Worm (Caenorhabditis elegans) whole organism, late embryonic: ENCODE measurements around the gene nspa-9.
A peak's percentile ranks its signal among the peaks of the same experiment; 100 is the strongest.

ENCODE experiments used
- F13H6.1 ChIP-seq: sonication (generic microtip); optimal IDR thresholded peaks from 2 replicates; lab custom pipeline; 2016; ENCODE audit warnings: missing genetic modification characterization, missing compliant biosample characterization
- K02D7.2 ChIP-seq: sonication (generic microtip); optimal IDR thresholded peaks from 2 replicates; lab custom pipeline; 2017; ENCODE audit warnings: mild to moderate bottlenecking, missing genetic modification characterization, missing compliant biosample characterization
- Y22D7AL.16 ChIP-seq: sonication (generic microtip); optimal IDR thresholded peaks from 2 replicates; lab custom pipeline; 2016; ENCODE audit warnings: missing genetic modification characterization, missing compliant biosample characterization
- ahr-1 ChIP-seq: sonication (generic microtip); optimal IDR thresholded peaks from 2 replicates; lab custom pipeline; 2016; ENCODE audit warnings: missing genetic modification characterization, missing compliant biosample characterization
- ama-1 ChIP-seq: fragments of 150-350 bp; optimal IDR thresholded peaks from 2 replicates; lab custom pipeline; 2014
- ceh-22 ChIP-seq: sonication (generic microtip); optimal IDR thresholded peaks from 2 replicates; lab custom pipeline; 2017; ENCODE audit warnings: missing biosample characterization, missing genetic modification characterization
- ceh-30 ChIP-seq: fragments of 150-350 bp; optimal IDR thresholded peaks from 2 replicates; lab custom pipeline; 2014; ENCODE audit warnings: missing biosample characterization, missing genetic modification characterization
- ceh-34 ChIP-seq: sonication (generic microtip); optimal IDR thresholded peaks from 2 replicates; lab custom pipeline; 2016; ENCODE audit warnings: mild to moderate bottlenecking, missing genetic modification characterization, missing compliant biosample characterization
- ceh-48 ChIP-seq: sonication (generic microtip); optimal IDR thresholded peaks from 2 replicates; lab custom pipeline; 2016; ENCODE audit warnings: missing genetic modification characterization, inconsistent platforms, missing compliant biosample characterization
- che-1 ChIP-seq: sonication (generic microtip); optimal IDR thresholded peaks from 2 replicates; lab custom pipeline; 2016; ENCODE audit warnings: mild to moderate bottlenecking, missing genetic modification characterization, missing compliant biosample characterization
- dmd-4 ChIP-seq: sonication (generic microtip); optimal IDR thresholded peaks from 2 replicates; lab custom pipeline; 2016; ENCODE audit warnings: borderline replicate concordance, missing genetic modification characterization, missing compliant biosample characterization
- elt-2 ChIP-seq: sonication (generic microtip); optimal IDR thresholded peaks from 2 replicates; lab custom pipeline; 2016; ENCODE audit warnings: missing genetic modification reagents, missing genetic modification characterization, missing compliant biosample characterization
- elt-4 ChIP-seq: sonication (generic microtip); optimal IDR thresholded peaks from 2 replicates; lab custom pipeline; 2016; ENCODE audit warnings: missing genetic modification characterization, missing compliant biosample characterization
- fkh-6 ChIP-seq: sonication (generic microtip); optimal IDR thresholded peaks from 2 replicates; lab custom pipeline; 2016; ENCODE audit warnings: missing genetic modification characterization, missing compliant biosample characterization
- hlh-13 ChIP-seq: fragments of 200-800 bp; sonication (Bioruptor generic); optimal IDR thresholded peaks from 2 replicates; lab custom pipeline; 2018; ENCODE audit warnings: mild to moderate bottlenecking, missing genetic modification characterization, missing compliant biosample characterization
- hlh-30 ChIP-seq: sonication (generic microtip); optimal IDR thresholded peaks from 2 replicates; lab custom pipeline; 2017; ENCODE audit warnings: antibody characterized with exemption, missing genetic modification characterization, missing compliant biosample characterization; ENCODE audit not compliant: insufficient read depth
- lim-6 ChIP-seq: sonication (generic microtip); optimal IDR thresholded peaks from 2 replicates; lab custom pipeline; 2016; ENCODE audit warnings: missing genetic modification characterization, missing compliant biosample characterization
- nfya-1 ChIP-seq: sonication (generic microtip); optimal IDR thresholded peaks from 2 replicates; lab custom pipeline; 2017; ENCODE audit warnings: missing genetic modification characterization, mild to moderate bottlenecking, missing compliant biosample characterization, antibody characterized with exemption, moderate library complexity
- nhr-11 ChIP-seq: fragments of 150-350 bp; optimal IDR thresholded peaks from 2 replicates; lab custom pipeline; 2014; ENCODE audit warnings: missing biosample characterization, missing genetic modification characterization
- odd-2 ChIP-seq: sonication (generic microtip); optimal IDR thresholded peaks from 2 replicates; lab custom pipeline; 2017; ENCODE audit warnings: antibody characterized with exemption, mild to moderate bottlenecking, missing genetic modification characterization, missing compliant biosample characterization
- ref-2 ChIP-seq: sonication (generic microtip); optimal IDR thresholded peaks from 2 replicates; lab custom pipeline; 2016; ENCODE audit warnings: missing genetic modification characterization, missing compliant biosample characterization
- sox-2 ChIP-seq: fragments of 200-800 bp; sonication (Bioruptor generic); IDR thresholded peaks from 2 replicates; pipeline ENCODE4 v1.3.6; 2022; ENCODE audit warnings: missing genetic modification reagents, missing genetic modification characterization, missing compliant biosample characterization
- ttx-3 ChIP-seq: sonication (generic microtip); optimal IDR thresholded peaks from 2 replicates; lab custom pipeline; 2016; ENCODE audit warnings: missing genetic modification reagents, missing genetic modification characterization, missing compliant biosample characterization
- unc-3 ChIP-seq, 2 experiments: fragments of 200-800 bp in 1 of 2; sonication (Bioruptor generic) in 1 of 2; sonication (generic microtip) in 1 of 2; conservative IDR thresholded peaks in 1 of 2; optimal IDR thresholded peaks in 1 of 2; 2 replicates each; pipeline versions ENCODE4 v1.3.6 to Lab custom; 2016 to 2022; ENCODE audit warnings: missing compliant biosample characterization in 2 of 2, missing genetic modification characterization in 2 of 2, missing genetic modification reagents in 1 of 2
- unc-55 ChIP-seq: sonication (generic microtip); optimal IDR thresholded peaks from 2 replicates; lab custom pipeline; 2017; ENCODE audit warnings: missing biosample characterization, missing genetic modification reagents, missing genetic modification characterization
- unc-86 ChIP-seq: sonication (generic microtip); optimal IDR thresholded peaks from 2 replicates; lab custom pipeline; 2016; ENCODE audit warnings: missing genetic modification characterization, missing compliant biosample characterization

The nspa-9 gene

DNA sequence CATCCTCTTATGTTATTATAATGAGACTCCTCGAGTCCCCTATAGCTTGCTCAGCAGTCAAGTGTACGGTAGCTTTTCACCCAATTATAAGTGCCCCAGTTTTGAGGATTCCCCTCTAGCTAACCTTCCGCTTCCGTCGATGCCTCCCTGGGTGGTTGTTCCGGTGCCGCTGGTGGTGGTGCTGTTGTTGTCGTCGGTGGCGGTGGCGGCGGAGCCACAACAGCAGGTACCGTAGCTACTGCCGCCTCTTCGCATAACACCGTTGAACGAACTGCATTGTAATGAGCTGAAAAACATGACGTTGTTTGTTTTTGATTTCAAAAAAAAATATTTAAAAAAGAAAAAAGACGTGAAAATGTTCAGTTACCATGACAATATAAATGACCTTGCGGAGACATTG is 27.6 kb downstream of the nspa-9 start:
- TF ChIP-seq ttx-3 (tag; lab: Kevin White, UChicago) (peak; percentile 69), ceh-22 (tag; lab: Kevin White, UChicago) (no peak), ref-2 (tag; lab: Kevin White, UChicago) (no peak)
- TF ChIP-seq, all 69 proteins: peak for 1

DNA sequence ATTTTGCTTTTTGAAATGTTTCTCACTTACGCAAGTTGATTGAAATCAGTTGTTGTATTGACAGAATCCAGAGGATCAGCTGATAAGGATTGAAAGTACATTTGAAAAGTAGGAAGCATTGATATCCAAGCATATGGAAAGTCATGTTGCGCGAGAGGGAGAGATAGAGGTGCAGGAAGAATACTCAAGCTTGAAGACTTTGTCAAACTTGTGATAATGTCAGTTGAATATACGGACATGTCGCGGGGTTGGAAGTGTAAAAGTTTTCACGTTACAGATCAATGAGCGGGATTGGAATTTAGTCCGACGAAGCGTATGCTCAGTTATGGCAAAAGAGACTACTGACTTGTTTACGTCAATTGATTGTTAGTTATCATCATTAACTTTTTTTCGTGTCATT is 30.4 kb downstream of the nspa-9 start, which contains the start of gene ttx-3:
ttx-3 (minus strand) TSS at position 101 of the 400 bp plus-strand sequence.
- no peak for TF ChIP-seq fkh-6 (tag; lab: Kevin White, UChicago)
- no peak for TF ChIP-seq lim-6 (tag; lab: Kevin White, UChicago)
- no peak for TF ChIP-seq dmd-4
- no peak for TF ChIP-seq ceh-34 (tag; lab: Kevin White, UChicago)
- TF ChIP-seq ceh-48 (tag; lab: Kevin White, UChicago): no peak
- TF ChIP-seq unc-55 (GFP tag; lab: Kevin White, UChicago): no peak
- no peak for TF ChIP-seq unc-86
- TF ChIP-seq K02D7.2 (tag; lab: Kevin White, UChicago): no peak
- TF ChIP-seq odd-2 (tag; lab: Kevin White, UChicago): no peak
- TF ChIP-seq ref-2 (tag; lab: Kevin White, UChicago): no peak
- TF ChIP-seq elt-4 (tag; lab: Kevin White, UChicago): no peak
- no peak for TF ChIP-seq unc-3 (GFP tag; conservative IDR thresholded peaks at IDR 0.05; lab: Robert Waterston, UW)
- TF ChIP-seq unc-3 (tag; optimal IDR thresholded peaks at IDR 0.05; lab: Kevin White, UChicago): no peak
- no peak for TF ChIP-seq hlh-30 (tag; lab: Kevin White, UChicago)
- no peak for TF ChIP-seq nfya-1
- TF ChIP-seq ama-1 (lab: Kevin White, UChicago): no peak
- TF ChIP-seq F13H6.1 (tag; lab: Kevin White, UChicago): no peak
- no peak for TF ChIP-seq nhr-11
- no peak for TF ChIP-seq che-1
- no peak for TF ChIP-seq ceh-22 (tag; lab: Kevin White, UChicago)

DNA sequence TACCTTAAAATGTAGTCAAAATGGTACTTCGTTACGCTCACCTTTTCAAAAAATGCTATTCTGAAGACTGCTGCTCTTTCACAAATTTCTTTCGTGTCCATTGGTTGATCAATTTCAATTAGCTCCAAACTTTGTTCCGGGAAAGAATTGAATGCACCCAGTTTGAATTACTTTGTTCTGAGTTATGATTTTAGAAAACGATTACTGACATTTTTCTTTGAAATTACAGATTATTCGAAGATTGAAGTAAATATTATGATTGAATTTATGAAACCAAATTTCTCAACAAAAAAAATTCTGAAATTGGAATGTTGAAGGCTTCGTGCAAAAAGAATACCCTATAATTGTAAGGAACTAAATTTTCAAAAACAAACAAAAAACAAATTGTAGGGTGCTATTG is 45.4 kb downstream of the nspa-9 start, which contains the start of gene Y102F5A.1:
Y102F5A.1 (minus strand) TSS at position 101 of the 400 bp plus-strand sequence.
- TF ChIP-seq ahr-1 (tag; lab: Kevin White, UChicago): no peak
- no peak for TF ChIP-seq hlh-13 (GFP tag; lab: Kevin White, UChicago)
- TF ChIP-seq elt-2: no peak
- TF ChIP-seq ama-1 (lab: Kevin White, UChicago): no peak
- no peak for TF ChIP-seq ceh-30 (tag; lab: Kevin White, UChicago)
- no peak for TF ChIP-seq Y22D7AL.16 (tag; lab: Kevin White, UChicago)
- TF ChIP-seq sox-2 (GFP tag; lab: Robert Waterston, UW): no peak
